Fruit fly (Drosophila melanogaster): ENCODE measurements around the gene opm.

opm gene

DNA sequence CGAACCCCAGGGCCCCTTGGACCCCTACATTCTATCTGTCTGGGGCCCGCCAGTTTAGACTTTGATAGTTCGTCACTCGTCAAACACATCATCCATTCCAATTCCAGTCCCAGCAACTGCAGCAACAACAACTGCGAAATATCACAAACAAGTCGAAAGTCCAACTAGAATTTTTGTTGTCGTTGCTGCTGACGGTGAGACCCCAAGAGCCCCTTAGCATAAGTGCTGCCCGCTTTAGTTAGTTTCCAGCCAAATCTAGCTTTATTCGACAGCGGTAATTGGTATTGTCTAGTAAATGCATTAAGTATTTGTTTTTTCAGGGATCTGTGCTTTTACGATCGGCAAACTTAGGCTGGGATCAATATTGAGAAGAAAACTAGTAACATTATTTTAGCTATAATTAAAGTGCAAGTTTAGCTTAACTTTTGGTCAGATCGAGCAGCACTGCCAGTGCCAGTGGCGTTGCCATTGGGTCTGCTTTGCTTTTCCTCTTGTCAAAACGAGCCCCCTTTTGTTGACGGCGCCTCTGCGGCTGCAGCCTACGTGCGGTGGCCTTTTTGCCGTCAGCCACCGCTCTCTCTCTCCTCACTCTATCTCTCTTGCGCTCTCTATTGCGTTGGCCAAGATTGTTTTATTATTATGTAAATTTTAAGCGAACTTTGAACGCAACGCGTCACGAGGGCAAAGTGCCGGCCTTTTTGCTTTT is 8.6 kb upstream of the opm start (continued):
- TF ChIP-seq disco-r (GFP tag; optimal IDR thresholded peaks at IDR 0.05) = peak; percentile 77
- peak; percentile 86 for TF ChIP-seq nmo (GFP tag; optimal IDR thresholded peaks at IDR 0.05)
- peak; percentile 86 for TF ChIP-seq CG18619 (GFP tag; optimal IDR thresholded peaks at IDR 0.05)
- TF ChIP-seq CG4820 (GFP tag; optimal IDR thresholded peaks at IDR 0.05) = peak; percentile 86
- TF ChIP-seq CG11085 (GFP tag; IDR thresholded peaks at IDR 0.05) = peak; percentile 87
- TF ChIP-seq pita (GFP tag; optimal IDR thresholded peaks at IDR 0.05) = no peak
- peak; percentile 28 for TF ChIP-seq pzg (GFP tag; optimal IDR thresholded peaks at IDR 0.05)
- peak; percentile 81 for TF ChIP-seq CG17829 (tag; optimal IDR thresholded peaks at IDR 0.05)
- TF ChIP-seq CG7271 (tag; optimal IDR thresholded peaks at IDR 0.05) = no peak
- no peak for TF ChIP-seq D (optimal IDR thresholded peaks at IDR 0.05)
- TF ChIP-seq D (GFP tag; optimal IDR thresholded peaks at IDR 0.05) = peak; percentile 69
- peak; percentile 91 for TF ChIP-seq bab2 (GFP tag; optimal IDR thresholded peaks at IDR 0.05)
- TF ChIP-seq sim (GFP tag; IDR thresholded peaks at IDR 0.05) = 0 out of 2 replicates have a peak, but pooled peaks have one; percentile 4
- peak; percentile 86 for TF ChIP-seq unpg (GFP tag; optimal IDR thresholded peaks at IDR 0.05)
- TF ChIP-seq psq (GFP tag; optimal IDR thresholded peaks at IDR 0.05) = peak; percentile 70
- TF ChIP-seq CG34376 (GFP tag; optimal IDR thresholded peaks at IDR 0.05) = peak; percentile 95
- TF ChIP-seq CG5245 (GFP tag; optimal IDR thresholded peaks at IDR 0.05) = peak; percentile 84
- TF ChIP-seq Spps (tag; optimal IDR thresholded peaks at IDR 0.05) = peak; percentile 46
- TF ChIP-seq nom (GFP tag; optimal IDR thresholded peaks at IDR 0.05) = peak; percentile 97
- TF ChIP-seq ab (GFP tag; optimal IDR thresholded peaks at IDR 0.05) = peak; percentile 83
- TF ChIP-seq CG10543 (GFP tag; optimal IDR thresholded peaks at IDR 0.05) = peak; percentile 95
- TF ChIP-seq inv (GFP tag; IDR thresholded peaks at IDR 0.05; ENCODE audit: partially characterized antibody) = no peak
- no peak for TF ChIP-seq Tbp (GFP tag; optimal IDR thresholded peaks at IDR 0.05)
- peak; percentile 90 for TF ChIP-seq CG1792 (GFP tag; optimal IDR thresholded peaks at IDR 0.05)
- TF ChIP-seq Hand (GFP tag; optimal IDR thresholded peaks at IDR 0.05) = peak; percentile 80
- peak; percentile 78 for TF ChIP-seq CG6765 (GFP tag; optimal IDR thresholded peaks at IDR 0.05)
- peak; percentile 62 for TF ChIP-seq ap (GFP tag; IDR thresholded peaks at IDR 0.05)
- peak; percentile 88 for TF ChIP-seq CG7839 (tag; optimal IDR thresholded peaks at IDR 0.05)
- peak; percentile 84 for TF ChIP-seq CrebB (tag; optimal IDR thresholded peaks at IDR 0.05)
- TF ChIP-seq NFAT (GFP tag; IDR thresholded peaks at IDR 0.05) = peak; percentile 97
- peak; percentile 86 for TF ChIP-seq CG3163 (GFP tag; optimal IDR thresholded peaks at IDR 0.05)
- peak; percentile 72 for TF ChIP-seq odd (GFP tag; optimal IDR thresholded peaks at IDR 0.05)
- TF ChIP-seq Meics (GFP tag; optimal IDR thresholded peaks at IDR 0.05) = peak; percentile 91
- no peak for TF ChIP-seq bbx (GFP tag; IDR thresholded peaks at IDR 0.05; ENCODE audit: partially characterized antibody)
- peak; percentile 62 for TF ChIP-seq sd (tag; optimal IDR thresholded peaks at IDR 0.05)
- peak; percentile 89 for TF ChIP-seq slp2 (GFP tag; optimal IDR thresholded peaks at IDR 0.05)
- peak; percentile 60 for TF ChIP-seq CG12299 (tag; optimal IDR thresholded peaks at IDR 0.05)
- TF ChIP-seq CG4730 (GFP tag; IDR thresholded peaks at IDR 0.05) = peak; percentile 78
- peak; percentile 84 for TF ChIP-seq CG8290 (GFP tag; optimal IDR thresholded peaks at IDR 0.05)
- TF ChIP-seq CG8290 (tag; optimal IDR thresholded peaks at IDR 0.05) = peak in 1 of 2 experiments; percentile 96
- TF ChIP-seq CG34422 (GFP tag; IDR thresholded peaks at IDR 0.05) = peak; percentile 89; the same call in 2 of the 3 replicates
- TF ChIP-seq en (GFP tag; optimal IDR thresholded peaks at IDR 0.05) = peak; percentile 85
- TF ChIP-seq Dip2 (GFP tag; IDR thresholded peaks at IDR 0.05) = peak; percentile 39
- peak; percentile 93 for TF ChIP-seq zfh2 (GFP tag; optimal IDR thresholded peaks at IDR 0.05)
- peak; percentile 47; the same call in 1 of the 2 replicates for TF ChIP-seq GATAe (GFP tag; conservative IDR thresholded peaks at IDR 0.05)
- TF ChIP-seq CG14667 (GFP tag; IDR thresholded peaks at IDR 0.05) = peak; percentile 86
- TF ChIP-seq CG34224 (GFP tag; IDR thresholded peaks at IDR 0.05; ENCODE audit: partially characterized antibody) = no peak
- TF ChIP-seq Awh (GFP tag; IDR thresholded peaks at IDR 0.05) = peak; percentile 68; the same call in 1 of the 2 replicates
- TF ChIP-seq Kr (GFP tag; optimal IDR thresholded peaks at IDR 0.05) = no peak
- peak; percentile 85 for TF ChIP-seq CG1602 (GFP tag; optimal IDR thresholded peaks at IDR 0.05)
